Worm (Caenorhabditis elegans) whole organism, early embryonic: ENCODE results near the gene ptp-3.
A peak's percentile ranks its signal among the peaks of the same experiment; 100 is the strongest.

Source experiments
- B0310.2 ChIP-seq: sonication (generic microtip); optimal IDR thresholded peaks from 2 replicates; lab custom pipeline; 2016; ENCODE audit warnings: mild to moderate bottlenecking, missing genetic modification characterization, missing compliant biosample characterization
- F13C5.2 ChIP-seq: sonication (generic microtip); optimal IDR thresholded peaks from 2 replicates; lab custom pipeline; 2017; ENCODE audit warnings: mild to moderate bottlenecking, missing genetic modification characterization, inconsistent platforms, missing compliant biosample characterization
- aly-1 ChIP-seq: sonication (generic microtip); optimal IDR thresholded peaks from 2 replicates; lab custom pipeline; 2016; ENCODE audit warnings: missing genetic modification characterization, missing compliant biosample characterization
- ama-1 ChIP-seq: fragments of 150-350 bp; optimal IDR thresholded peaks from 2 replicates; lab custom pipeline; 2014
- ceh-13 ChIP-seq: fragments of 200-800 bp; sonication (Bioruptor generic); optimal IDR thresholded peaks from 2 replicates; lab custom pipeline; 2018; ENCODE audit warnings: mild to moderate bottlenecking, missing genetic modification characterization, missing compliant biosample characterization
- ceh-36 ChIP-seq: sonication (generic microtip); optimal IDR thresholded peaks from 2 replicates; lab custom pipeline; 2016; ENCODE audit warnings: missing genetic modification characterization, inconsistent platforms, missing compliant biosample characterization
- ets-7 ChIP-seq: sonication (generic microtip); optimal IDR thresholded peaks from 2 replicates; lab custom pipeline; 2016; ENCODE audit warnings: missing genotype, missing genetic modification characterization, missing compliant biosample characterization
- flt-1 ChIP-seq: fragments of 200-800 bp; sonication (Bioruptor generic); IDR thresholded peaks from 2 replicates; pipeline ENCODE4 v1.3.6; 2022; ENCODE audit warnings: missing genetic modification characterization, missing compliant biosample characterization
- hmbx-1 ChIP-seq: sonication (generic microtip); optimal IDR thresholded peaks from 2 replicates; lab custom pipeline; 2016; ENCODE audit warnings: mild to moderate bottlenecking, missing genetic modification characterization, missing compliant biosample characterization
- hmg-4 ChIP-seq: fragments of 200-800 bp; sonication (Bioruptor generic); optimal IDR thresholded peaks from 2 replicates; lab custom pipeline; 2018; ENCODE audit warnings: mild to moderate bottlenecking, missing genetic modification characterization, missing compliant biosample characterization
- hnd-1 ChIP-seq: sonication (generic microtip); optimal IDR thresholded peaks from 2 replicates; lab custom pipeline; 2016; ENCODE audit warnings: missing genetic modification characterization, missing compliant biosample characterization
- pes-1 ChIP-seq: fragments of 200-800 bp; sonication (Bioruptor generic); IDR thresholded peaks from 2 replicates; pipeline ENCODE4 v1.3.6; 2022; ENCODE audit warnings: missing genetic modification reagents, missing genetic modification characterization, missing compliant biosample characterization
- scrt-1 ChIP-seq: fragments of 200-800 bp; sonication (Bioruptor generic); IDR thresholded peaks from 2 replicates; pipeline ENCODE4 v1.3.6; 2022; ENCODE audit warnings: missing genetic modification characterization, missing compliant biosample characterization
- sea-1 ChIP-seq: fragments of 200-800 bp; sonication (Bioruptor generic); conservative IDR thresholded peaks from 2 replicates; pipeline ENCODE4 v1.3.6; 2022; ENCODE audit warnings: missing genetic modification characterization, missing compliant biosample characterization
- tbx-11 ChIP-seq: fragments of 200-800 bp; sonication (Bioruptor generic); IDR thresholded peaks from 2 replicates; pipeline ENCODE4 v1.3.6; 2022; ENCODE audit warnings: missing genetic modification characterization, missing compliant biosample characterization
- tbx-37 ChIP-seq: fragments of 200-800 bp; sonication (Bioruptor generic); conservative IDR thresholded peaks from 2 replicates; pipeline ENCODE4 v1.3.6; 2022; ENCODE audit warnings: missing genetic modification reagents, missing genetic modification characterization, missing compliant biosample characterization
- tra-4 ChIP-seq: sonication (generic microtip); optimal IDR thresholded peaks from 2 replicates; lab custom pipeline; 2017; ENCODE audit warnings: missing genetic modification characterization, missing compliant biosample characterization

ptp-3 gene

ce11 chrII:10970625-10971024 lies 4.7 kb upstream of the ptp-3 start:
- TF ChIP-seq aly-1 = no peak
- TF ChIP-seq ceh-13 (GFP tag; lab: Kevin White, UChicago) = no peak
- no peak for TF ChIP-seq scrt-1 (GFP tag; lab: Robert Waterston, UW)
- no peak for TF ChIP-seq tbx-37 (GFP tag; lab: Robert Waterston, UW)
- TF ChIP-seq ceh-36 = no peak
- TF ChIP-seq ets-7 = no peak
- TF ChIP-seq tbx-11 (GFP tag; lab: Robert Waterston, UW) = no peak
- no peak for TF ChIP-seq B0310.2 (tag; lab: Kevin White, UChicago)
- no peak for TF ChIP-seq flt-1 (GFP tag; lab: Robert Waterston, UW)
- no peak for TF ChIP-seq hmbx-1 (tag; lab: Kevin White, UChicago)
- TF ChIP-seq sea-1 = no peak
- no peak for TF ChIP-seq tra-4 (tag; lab: Kevin White, UChicago)
- TF ChIP-seq hmg-4 = no peak
- no peak for TF ChIP-seq F13C5.2 (tag; lab: Kevin White, UChicago)
- TF ChIP-seq pes-1 (GFP tag; lab: Robert Waterston, UW) = no peak

- TF ChIP-seq F13C5.2 (tag; lab: Kevin White, UChicago) = no peak
- TF ChIP-seq ceh-13 (GFP tag; lab: Kevin White, UChicago) = no peak
- no peak for TF ChIP-seq scrt-1 (GFP tag; lab: Robert Waterston, UW)
- TF ChIP-seq sea-1 = no peak
- no peak for TF ChIP-seq ama-1
- no peak for TF ChIP-seq ets-7
- TF ChIP-seq B0310.2 (tag; lab: Kevin White, UChicago) = no peak
- TF ChIP-seq pes-1 (GFP tag; lab: Robert Waterston, UW) = no peak
- TF ChIP-seq tbx-11 (GFP tag; lab: Robert Waterston, UW) = no peak
- TF ChIP-seq flt-1 (GFP tag; lab: Robert Waterston, UW) = no peak
- TF ChIP-seq aly-1 = no peak
- no peak for TF ChIP-seq hnd-1 (tag; lab: Kevin White, UChicago)
These were observed 3.7 kb upstream of the ptp-3 start for ce11 chrII:10971677-10972076.

- TF ChIP-seq ceh-36 (no peak), scrt-1 (GFP tag; lab: Robert Waterston, UW) (no peak), F13C5.2 (tag; lab: Kevin White, UChicago) (no peak), tbx-11 (GFP tag; lab: Robert Waterston, UW) (no peak), aly-1 (no peak), tra-4 (tag; lab: Kevin White, UChicago) (no peak), tbx-37 (GFP tag; lab: Robert Waterston, UW) (no peak), ceh-13 (GFP tag; lab: Kevin White, UChicago) (no peak), ama-1 (no peak), sea-1 (no peak), hmbx-1 (tag; lab: Kevin White, UChicago) (no peak), flt-1 (GFP tag; lab: Robert Waterston, UW) (no peak), B0310.2 (tag; lab: Kevin White, UChicago) (no peak), ets-7 (no peak), hnd-1 (tag; lab: Kevin White, UChicago) (no peak), hmg-4 (no peak)
These were observed 6.7 kb downstream of the ptp-3 start for ce11 chrII:10982017-10982416.

ce11 chrII:10986461-10987090 lies 11.2 kb downstream of the ptp-3 start:
- TF ChIP-seq ama-1 (no peak), aly-1 (no peak), hmg-4 (no peak), hmbx-1 (tag; lab: Kevin White, UChicago) (no peak)

- TF ChIP-seq pes-1 (GFP tag; lab: Robert Waterston, UW) = no peak
- TF ChIP-seq aly-1 = no peak
- no peak for TF ChIP-seq B0310.2 (tag; lab: Kevin White, UChicago)
- no peak for TF ChIP-seq sea-1
- no peak for TF ChIP-seq tbx-37 (GFP tag; lab: Robert Waterston, UW)
- TF ChIP-seq hmbx-1 (tag; lab: Kevin White, UChicago) = no peak
- TF ChIP-seq F13C5.2 (tag; lab: Kevin White, UChicago) = no peak
- TF ChIP-seq hnd-1 (tag; lab: Kevin White, UChicago) = no peak
- no peak for TF ChIP-seq ama-1
- no peak for TF ChIP-seq tra-4 (tag; lab: Kevin White, UChicago)
- no peak for TF ChIP-seq tbx-11 (GFP tag; lab: Robert Waterston, UW)
- no peak for TF ChIP-seq ets-7
- no peak for TF ChIP-seq ceh-13 (GFP tag; lab: Kevin White, UChicago)
- TF ChIP-seq flt-1 (GFP tag; lab: Robert Waterston, UW) = no peak
- TF ChIP-seq ceh-36 = no peak
- no peak for TF ChIP-seq hmg-4
- TF ChIP-seq scrt-1 (GFP tag; lab: Robert Waterston, UW) = no peak
These were observed 13.2 kb downstream of the ptp-3 start for ce11 chrII:10988575-10988974.

ce11 chrII:10989180-10989579 lies 13.8 kb downstream of the ptp-3 start:
- peak; percentile 7 for TF ChIP-seq hmg-4
- TF ChIP-seq hmbx-1 (tag; lab: Kevin White, UChicago) = no peak

ce11 chrII:10990592-10990991 lies 15.3 kb downstream of the ptp-3 start:
- TF ChIP-seq pes-1 (GFP tag; lab: Robert Waterston, UW) (0 out of 2 replicates have a peak, but pooled peaks have one; percentile 30), tbx-11 (GFP tag; lab: Robert Waterston, UW) (0 out of 2 replicates have a peak, but pooled peaks have one; percentile 10), ceh-13 (GFP tag; lab: Kevin White, UChicago) (no peak), F13C5.2 (tag; lab: Kevin White, UChicago) (no peak), sea-1 (no peak), tbx-37 (GFP tag; lab: Robert Waterston, UW) (no peak), ama-1 (no peak), flt-1 (GFP tag; lab: Robert Waterston, UW) (no peak), scrt-1 (GFP tag; lab: Robert Waterston, UW) (no peak), hmg-4 (peak; percentile 51)
